Fruit fly (Drosophila melanogaster) whole organism, prepupa: Measurements from ENCODE around the gene CG15429.

Source experiments
- Blimp-1 ChIP-seq: fragments of 200-800 bp; sonication (Bioruptor generic); optimal IDR thresholded peaks from 3 replicates; lab custom pipeline; 2017; ENCODE audit warnings: missing biosample characterization, missing genetic modification characterization, mild to moderate bottlenecking, moderate library complexity, missing genetic modification reagents
- CG10631 ChIP-seq: fragments of 200-800 bp; sonication (Bioruptor generic); optimal IDR thresholded peaks from 2 replicates; lab custom pipeline; 2016; ENCODE audit warnings: missing biosample characterization, missing genetic modification characterization
- CG10669 ChIP-seq: fragments of 200-800 bp; sonication (Bioruptor generic); optimal IDR thresholded peaks from 3 replicates; lab custom pipeline; 2018; ENCODE audit warnings: missing biosample characterization, mild to moderate bottlenecking, missing genetic modification characterization, moderate library complexity
- CG11294 ChIP-seq: fragments of 200-800 bp; sonication (Bioruptor generic); IDR thresholded peaks from 2 replicates; pipeline ENCODE4 v1.3.6; 2022; ENCODE audit warnings: missing biosample characterization, missing genetic modification characterization
- CG11902 ChIP-seq: fragments of 200-800 bp; sonication (Bioruptor generic); optimal IDR thresholded peaks from 3 replicates; lab custom pipeline; 2016; ENCODE audit warnings: missing biosample characterization, missing genetic modification characterization
- CG15336 ChIP-seq: fragments of 200-800 bp; sonication (Bioruptor generic); IDR thresholded peaks from 2 replicates; pipeline ENCODE4 v1.3.6; 2022; ENCODE audit warnings: missing biosample characterization, missing genetic modification characterization
- CG1621 ChIP-seq: fragments of 200-800 bp; sonication (Bioruptor generic); optimal IDR thresholded peaks from 3 replicates; lab custom pipeline; 2018; ENCODE audit warnings: missing biosample characterization, mild to moderate bottlenecking, missing genetic modification characterization
- CG16779 ChIP-seq: fragments of 200-800 bp; sonication (Bioruptor generic); optimal IDR thresholded peaks from 3 replicates; lab custom pipeline; 2017; ENCODE audit warnings: missing biosample characterization, mild to moderate bottlenecking, missing genetic modification characterization
- CG3032 ChIP-seq: fragments of 200-800 bp; optimal IDR thresholded peaks from 2 replicates; lab custom pipeline; 2019; ENCODE audit warnings: missing biosample characterization, mild to moderate bottlenecking, missing genetic modification characterization, moderate library complexity
- CG31627 ChIP-seq: fragments of 200-800 bp; sonication (Bioruptor generic); optimal IDR thresholded peaks from 3 replicates; lab custom pipeline; 2016; ENCODE audit warnings: missing biosample characterization, missing genetic modification characterization
- CG32006 ChIP-seq: fragments of 200-800 bp; sonication (Bioruptor generic); optimal IDR thresholded peaks from 3 replicates; lab custom pipeline; 2017; ENCODE audit warnings: missing biosample characterization, mild to moderate bottlenecking, missing genetic modification characterization
- CG34406 ChIP-seq: fragments of 200-800 bp; sonication (Bioruptor generic); optimal IDR thresholded peaks from 3 replicates; lab custom pipeline; 2016; ENCODE audit warnings: missing biosample characterization, missing genetic modification characterization
- CG3919 ChIP-seq: fragments of 200-800 bp; sonication (Bioruptor generic); optimal IDR thresholded peaks from 3 replicates; lab custom pipeline; 2016; ENCODE audit warnings: missing biosample characterization, missing genetic modification characterization
- CG4318 ChIP-seq: fragments of 200-800 bp; sonication (Bioruptor generic); optimal IDR thresholded peaks from 3 replicates; lab custom pipeline; 2017; ENCODE audit warnings: missing biosample characterization, mild to moderate bottlenecking, missing genetic modification characterization
- CG6163 ChIP-seq: fragments of 200-800 bp; sonication (Bioruptor generic); IDR thresholded peaks from 3 replicates; pipeline ENCODE4 v1.3.6; 2022; ENCODE audit warnings: missing biosample characterization, missing genetic modification characterization
- CG6276 ChIP-seq: fragments of 200-800 bp; sonication (Bioruptor generic); optimal IDR thresholded peaks from 2 replicates; lab custom pipeline; 2017; ENCODE audit warnings: missing biosample characterization, mild to moderate bottlenecking, missing genetic modification characterization
- CG6792 ChIP-seq: fragments of 200-800 bp; sonication (Bioruptor generic); optimal IDR thresholded peaks from 3 replicates; lab custom pipeline; 2016; ENCODE audit warnings: missing biosample characterization, missing genetic modification characterization
- CG6854 ChIP-seq: fragments of 200-800 bp; sonication (Bioruptor generic); optimal IDR thresholded peaks from 2 replicates; lab custom pipeline; 2017; ENCODE audit warnings: missing biosample characterization, mild to moderate bottlenecking, missing genetic modification characterization
- CG7368 ChIP-seq: fragments of 200-800 bp; sonication (Bioruptor generic); optimal IDR thresholded peaks from 3 replicates; lab custom pipeline; 2016; ENCODE audit warnings: missing biosample characterization, missing genetic modification characterization
- CG8319 ChIP-seq: fragments of 200-800 bp; sonication (Bioruptor generic); optimal IDR thresholded peaks from 3 replicates; lab custom pipeline; 2016; ENCODE audit warnings: missing biosample characterization, missing genetic modification characterization
- CG8632 ChIP-seq: fragments of 200-800 bp; sonication (Bioruptor generic); optimal IDR thresholded peaks from 3 replicates; lab custom pipeline; 2016; ENCODE audit warnings: missing biosample characterization, missing genetic modification characterization
- CG9139 ChIP-seq: fragments of 200-800 bp; sonication (Bioruptor generic); optimal IDR thresholded peaks from 3 replicates; lab custom pipeline; 2017; ENCODE audit warnings: missing biosample characterization, mild to moderate bottlenecking, missing genetic modification characterization
- Eip75B ChIP-seq: fragments of 200-800 bp; sonication (Bioruptor generic); optimal IDR thresholded peaks from 3 replicates; lab custom pipeline; 2016; ENCODE audit warnings: missing biosample characterization, missing genetic modification characterization
- Eip78C ChIP-seq: fragments of 200-800 bp; sonication (Bioruptor generic); peaks from one replicate; lab custom pipeline; 2016; ENCODE audit warnings: missing biosample characterization, missing genetic modification characterization
- Eip93F ChIP-seq: fragments of 200-800 bp; sonication (Bioruptor generic); optimal IDR thresholded peaks from 2 replicates; lab custom pipeline; 2016; ENCODE audit warnings: missing biosample characterization, mild to moderate bottlenecking, missing genetic modification characterization
- Ets21C ChIP-seq: fragments of 200-800 bp; sonication (Bioruptor generic); optimal IDR thresholded peaks from 3 replicates; lab custom pipeline; 2016; ENCODE audit warnings: missing biosample characterization, missing genetic modification characterization
- Ets96B ChIP-seq: fragments of 200-800 bp; optimal IDR thresholded peaks from 2 replicates; lab custom pipeline; 2019; ENCODE audit warnings: missing biosample characterization, mild to moderate bottlenecking, missing genetic modification characterization, moderate library complexity
- Gug ChIP-seq: fragments of 200-800 bp; sonication (Bioruptor generic); IDR thresholded peaks from 2 replicates; pipeline ENCODE4 v1.3.6; 2022; ENCODE audit warnings: missing biosample characterization, missing genetic modification characterization
- Hr38 ChIP-seq: sonication (Bioruptor generic); optimal IDR thresholded peaks from 2 replicates; lab custom pipeline; 2016; ENCODE audit warnings: missing biosample characterization, missing genetic modification characterization
- Hr39 ChIP-seq: fragments of 200-800 bp; sonication (Bioruptor generic); optimal IDR thresholded peaks from 2 replicates; lab custom pipeline; 2016; ENCODE audit warnings: missing biosample characterization, missing genetic modification characterization
- Hr4 ChIP-seq: fragments of 200-800 bp; sonication (Bioruptor generic); optimal IDR thresholded peaks from 3 replicates; lab custom pipeline; 2016; ENCODE audit warnings: missing biosample characterization, missing genetic modification characterization
- Met ChIP-seq: fragments of 200-800 bp; sonication (Bioruptor generic); optimal IDR thresholded peaks from 3 replicates; lab custom pipeline; 2016; ENCODE audit warnings: missing biosample characterization, missing genetic modification characterization
- Smox ChIP-seq: fragments of 200-800 bp; sonication (Bioruptor generic); optimal IDR thresholded peaks from 3 replicates; lab custom pipeline; 2016; ENCODE audit warnings: missing biosample characterization, missing genetic modification characterization
- Sox102F ChIP-seq: fragments of 200-800 bp; sonication (Bioruptor generic); optimal IDR thresholded peaks from 2 replicates; lab custom pipeline; 2016; ENCODE audit warnings: missing biosample characterization, mild to moderate bottlenecking, missing genetic modification characterization
- Sox14 ChIP-seq: fragments of 200-800 bp; sonication (Bioruptor generic); optimal IDR thresholded peaks from 3 replicates; lab custom pipeline; 2016; ENCODE audit warnings: missing biosample characterization, missing genetic modification characterization
- Sox15 ChIP-seq: fragments of 200-800 bp; sonication (Bioruptor generic); optimal IDR thresholded peaks from 3 replicates; lab custom pipeline; 2016; ENCODE audit warnings: missing biosample characterization, missing genetic modification characterization
- achi ChIP-seq: fragments of 200-800 bp; sonication (Bioruptor generic); optimal IDR thresholded peaks from 3 replicates; lab custom pipeline; 2016; ENCODE audit warnings: missing biosample characterization, missing genetic modification characterization
- acj6 ChIP-seq: fragments of 200-800 bp; sonication (Bioruptor generic); optimal IDR thresholded peaks from 3 replicates; lab custom pipeline; 2016; ENCODE audit warnings: missing biosample characterization, missing genetic modification characterization
- cyc ChIP-seq: fragments of 200-800 bp; sonication (Bioruptor generic); optimal IDR thresholded peaks from 3 replicates; lab custom pipeline; 2016; ENCODE audit warnings: missing biosample characterization, missing genetic modification characterization
- eg ChIP-seq: fragments of 200-800 bp; sonication (Bioruptor generic); IDR thresholded peaks from 3 replicates; pipeline ENCODE4 v1.3.6; 2022; ENCODE audit warnings: missing biosample characterization, missing genetic modification characterization
- esn ChIP-seq: fragments of 200-800 bp; sonication (Bioruptor generic); optimal IDR thresholded peaks from 2 replicates; lab custom pipeline; 2016; ENCODE audit warnings: missing biosample characterization, mild to moderate bottlenecking, missing genetic modification characterization, moderate library complexity
- fd59A ChIP-seq: fragments of 200-800 bp; sonication (Bioruptor generic); optimal IDR thresholded peaks from 2 replicates; lab custom pipeline; 2017; ENCODE audit warnings: missing biosample characterization, mild to moderate bottlenecking, missing genetic modification characterization, missing genetic modification reagents
- fd85E ChIP-seq: fragments of 200-800 bp; sonication (Bioruptor generic); optimal IDR thresholded peaks from 3 replicates; lab custom pipeline; 2016; ENCODE audit warnings: missing biosample characterization, missing genetic modification characterization
- fkh ChIP-seq: fragments of 200-800 bp; sonication (Bioruptor generic); optimal IDR thresholded peaks from 3 replicates; lab custom pipeline; 2017; ENCODE audit warnings: missing biosample characterization, mild to moderate bottlenecking, missing genetic modification characterization, moderate library complexity
- lz ChIP-seq: fragments of 200-800 bp; sonication (Bioruptor generic); optimal IDR thresholded peaks from 3 replicates; lab custom pipeline; 2016; ENCODE audit warnings: missing biosample characterization, missing genetic modification characterization
- pdm3 ChIP-seq: fragments of 200-800 bp; sonication (Bioruptor generic); optimal IDR thresholded peaks from 3 replicates; lab custom pipeline; 2016; ENCODE audit warnings: missing biosample characterization, missing genetic modification characterization
- salr ChIP-seq, 2 experiments: fragments of 200-800 bp; sonication (Bioruptor generic); optimal IDR thresholded peaks; 3 replicates each; lab custom pipeline; 2016 to 2018; ENCODE audit warnings: missing biosample characterization in 2 of 2, missing genetic modification characterization in 2 of 2, mild to moderate bottlenecking in 1 of 2
- spab ChIP-seq: fragments of 200-800 bp; sonication (Bioruptor generic); optimal IDR thresholded peaks from 2 replicates; lab custom pipeline; 2017; ENCODE audit warnings: missing biosample characterization, mild to moderate bottlenecking, missing genetic modification characterization, missing genetic modification reagents
- ss ChIP-seq, 2 experiments: fragments of 200-800 bp; sonication (Bioruptor generic); optimal IDR thresholded peaks; 2 replicates in 1 of 2; 3 replicates in 1 of 2; lab custom pipeline; 2017 to 2018; ENCODE audit warnings: mild to moderate bottlenecking in 2 of 2, missing biosample characterization in 2 of 2, missing genetic modification characterization in 2 of 2, moderate library complexity in 1 of 2
- svp ChIP-seq: fragments of 200-800 bp; sonication (Bioruptor generic); peaks from one replicate; lab custom pipeline; 2016; ENCODE audit warnings: missing biosample characterization, missing genetic modification characterization
- vri ChIP-seq: fragments of 200-800 bp; sonication (Bioruptor generic); optimal IDR thresholded peaks from 3 replicates; lab custom pipeline; 2016; ENCODE audit warnings: missing biosample characterization, mild to moderate bottlenecking, missing genetic modification characterization

The CG15429 gene

DNA sequence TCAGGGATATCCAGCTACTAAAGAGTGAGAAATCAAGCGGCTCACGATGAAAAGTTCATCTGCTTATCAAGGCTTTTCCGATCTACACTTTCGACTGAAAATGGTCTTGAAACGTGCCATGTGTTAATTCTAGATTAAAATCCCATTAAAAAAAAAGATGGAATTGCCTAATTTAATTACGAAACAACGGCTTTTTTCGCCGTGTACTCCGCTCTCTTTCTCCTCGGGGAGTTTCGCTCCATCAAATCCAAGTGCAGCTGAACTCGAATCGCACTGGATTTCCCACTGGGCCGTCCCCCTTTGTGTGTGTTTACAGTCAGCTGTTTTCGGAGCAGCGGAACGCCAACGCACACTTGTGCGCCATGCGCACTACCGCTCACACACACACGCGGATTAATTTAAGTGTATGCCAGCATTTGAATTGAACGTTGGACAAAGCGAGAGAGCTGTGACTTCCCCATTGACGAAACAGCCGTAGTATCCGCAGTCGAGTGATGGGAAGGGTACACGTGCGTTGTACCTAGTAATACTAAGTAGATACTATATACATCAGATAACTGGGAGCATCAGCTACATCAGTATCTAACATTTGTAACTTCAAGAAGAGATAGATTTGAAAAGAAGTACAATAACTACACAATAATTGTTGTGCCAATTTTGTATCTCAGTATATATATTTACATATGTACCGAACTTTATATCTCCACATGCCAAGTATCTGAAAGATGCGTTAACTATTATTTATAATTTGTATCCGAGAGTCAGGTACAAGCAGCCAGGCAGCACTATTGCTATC lies 19.6 kb upstream of the CG15429 start:
- peak; percentile 92 for TF ChIP-seq achi
- TF ChIP-seq Smox (GFP tag; lab: Kevin White, UChicago) = peak; percentile 87
- peak; percentile 97 for TF ChIP-seq CG6276 (GFP tag; lab: Kevin White, UChicago)
- peak; percentile 91 for TF ChIP-seq CG10669
- TF ChIP-seq Eip93F (GFP tag; lab: Kevin White, UChicago) = peak; percentile 82
- peak; percentile 89 for TF ChIP-seq pdm3
- TF ChIP-seq Sox102F (GFP tag; lab: Kevin White, UChicago) = peak; percentile 85
- peak; percentile 85 for TF ChIP-seq lz (GFP tag; lab: Kevin White, UChicago)
- peak; percentile 86 for TF ChIP-seq Met (GFP tag; lab: Kevin White, UChicago)
- peak; percentile 92 for TF ChIP-seq svp
- peak; percentile 70 for TF ChIP-seq fd85E
- TF ChIP-seq eg = peak; percentile 94
- TF ChIP-seq Sox15 (GFP tag; lab: Kevin White, UChicago) = peak; percentile 88
- peak; percentile 95 for TF ChIP-seq CG15336 (GFP tag; lab: Robert Waterston, UW)
- peak; percentile 88 for TF ChIP-seq CG7368
- TF ChIP-seq fkh = peak; percentile 77
- peak; percentile 90 for TF ChIP-seq CG9139
- peak; percentile 91 for TF ChIP-seq spab
- peak; percentile 96 for TF ChIP-seq Hr4 (GFP tag; lab: Kevin White, UChicago)
- peak; percentile 90 for TF ChIP-seq CG31627 (GFP tag; lab: Kevin White, UChicago)
- peak; percentile 93 for TF ChIP-seq Eip75B
- peak; percentile 98 for TF ChIP-seq Eip78C
- TF ChIP-seq Ets21C (GFP tag; lab: Kevin White, UChicago) = peak; percentile 72
- TF ChIP-seq CG11902 (GFP tag; lab: Kevin White, UChicago) = peak; percentile 84
- TF ChIP-seq CG10631 (GFP tag; lab: Kevin White, UChicago) = peak; percentile 85
- peak; percentile 87 for TF ChIP-seq Hr39 (GFP tag; lab: Kevin White, UChicago)
- peak; percentile 88 for TF ChIP-seq CG34406 (GFP tag; lab: Kevin White, UChicago)
- peak; percentile 84 for TF ChIP-seq CG1621
- TF ChIP-seq esn (GFP tag; lab: Kevin White, UChicago) = peak; percentile 84
- TF ChIP-seq Blimp-1 = peak; percentile 56
- peak; percentile 97 for TF ChIP-seq CG32006
- peak; percentile 95 for TF ChIP-seq CG3919 (GFP tag; lab: Kevin White, UChicago)
- peak; percentile 80 for TF ChIP-seq fd59A (GFP tag; lab: Kevin White, UChicago)
- peak; percentile 92 for TF ChIP-seq Gug
- TF ChIP-seq cyc (GFP tag; lab: Kevin White, UChicago) = peak; percentile 90
- no peak for TF ChIP-seq Hr38 (GFP tag; lab: Kevin White, UChicago)
- peak; percentile 95 for TF ChIP-seq CG6163 (GFP tag; lab: Robert Waterston, UW)
- TF ChIP-seq salr (GFP tag; optimal IDR thresholded peaks at IDR 0.05; lab: Kevin White, UChicago) = peak; percentile 83 to 93
- TF ChIP-seq ss (GFP tag; optimal IDR thresholded peaks at IDR 0.05; lab: Kevin White, UChicago) = peak; percentile 92 to 93
- peak; percentile 63 for TF ChIP-seq vri
- peak; percentile 61 for TF ChIP-seq CG6854
- peak; percentile 86 for TF ChIP-seq CG8632 (GFP tag; lab: Kevin White, UChicago)
- TF ChIP-seq Sox14 (GFP tag; lab: Kevin White, UChicago) = peak; percentile 96
- TF ChIP-seq CG3032 = peak; percentile 81
- peak; percentile 91 for TF ChIP-seq CG4318 (GFP tag; lab: Kevin White, UChicago)
- TF ChIP-seq CG11294 (GFP tag; lab: Robert Waterston, UW) = peak; percentile 87
- peak; percentile 86 for TF ChIP-seq CG6792 (GFP tag; lab: Kevin White, UChicago)
- peak; percentile 92 for TF ChIP-seq CG16779
- TF ChIP-seq Ets96B (tag; lab: Kevin White, UChicago) = peak; percentile 88
- TF ChIP-seq acj6 (GFP tag; lab: Kevin White, UChicago) = peak; percentile 93
- peak; percentile 89 for TF ChIP-seq CG8319 (GFP tag; lab: Kevin White, UChicago)
